Worm (Caenorhabditis elegans) whole organism, L4 larva: ENCODE measurements around the gene K07D4.9.
"Not testable (repeated sequence)": the region's sequence is repeated elsewhere in the genome, so short reads cannot be mapped to it uniquely, and the experiment has no call there.

Experiments used
- nhr-11 ChIP-seq: fragments of 150-350 bp; optimal IDR thresholded peaks from 2 replicates; lab custom pipeline; 2014; ENCODE audit warnings: missing biosample characterization, missing genetic modification characterization
- unc-62 ChIP-seq, 3 experiments: fragments of 150-350 bp in 1 of 3; sonication (generic microtip); optimal IDR thresholded peaks in 2 of 3; peaks in 1 of 3; 1 replicate in 1 of 3; 2 replicates in 2 of 3; lab custom pipeline; 2014 to 2017; ENCODE audit warnings: missing biosample characterization in 3 of 3, missing genetic modification characterization in 3 of 3, missing genetic modification reagents in 3 of 3, missing genotype in 1 of 3
- zip-2 ChIP-seq: fragments of 150-350 bp; optimal IDR thresholded peaks from 2 replicates; lab custom pipeline; 2014; ENCODE audit warnings: missing biosample characterization, missing genetic modification characterization
- ztf-11 ChIP-seq: fragments of 150-350 bp; optimal IDR thresholded peaks from 2 replicates; lab custom pipeline; 2014; ENCODE audit warnings: missing biosample characterization, missing genetic modification characterization

- not testable (repeated sequence) for TF ChIP-seq nhr-11 (tag; lab: Kevin White, UChicago); unc-62 (GFP tag; optimal IDR thresholded peaks at IDR 0.05 in 1 of 2; lab: Kevin White, UChicago); unc-62 (tag; optimal IDR thresholded peaks at IDR 0.05; lab: Kevin White, UChicago); zip-2 (tag; lab: Kevin White, UChicago); ztf-11
These were observed 22.8 kb downstream of the K07D4.9 start for ce11 chrII:4051196-4051595.
